Fruit fly (Drosophila melanogaster) whole organism, embryonic: Measurements from ENCODE around the gene sing.

ENCODE experiments used
- ATbp ChIP-seq: fragments of 200-800 bp; sonication (Bioruptor generic); optimal IDR thresholded peaks from 2 replicates; lab custom pipeline; 2017; ENCODE audit warnings: missing biosample characterization, mild to moderate bottlenecking, missing genetic modification characterization, missing genetic modification reagents
- Ada2b ChIP-seq: fragments of 200-800 bp; sonication (Bioruptor generic); IDR thresholded peaks from 2 replicates; pipeline ENCODE4 v1.3.6; 2022; ENCODE audit warnings: missing biosample characterization, missing genetic modification characterization
- Atf3 ChIP-seq: fragments of 200-800 bp; sonication (Bioruptor generic); optimal IDR thresholded peaks from 3 replicates; lab custom pipeline; 2016; ENCODE audit warnings: missing biosample characterization, missing genetic modification characterization
- Bgb ChIP-seq: fragments of 200-800 bp; sonication (Bioruptor generic); IDR thresholded peaks from 2 replicates; pipeline ENCODE4 v1.3.6; 2022; ENCODE audit warnings: missing biosample characterization, missing genetic modification characterization; ENCODE audit not compliant: partially characterized antibody
- C15 ChIP-seq: fragments of 200-800 bp; sonication (Bioruptor generic); IDR thresholded peaks from 3 replicates; pipeline ENCODE4 v1.3.6; 2022; ENCODE audit warnings: missing biosample characterization, missing genetic modification characterization
- CG10321 ChIP-seq: fragments of 200-800 bp; sonication (Bioruptor generic); IDR thresholded peaks from 2 replicates; pipeline ENCODE4 v1.3.6; 2022; ENCODE audit warnings: missing biosample characterization, missing genetic modification characterization
- CG10543 ChIP-seq: fragments of 200-800 bp; sonication (Bioruptor generic); optimal IDR thresholded peaks from 3 replicates; lab custom pipeline; 2017; ENCODE audit warnings: missing biosample characterization, mild to moderate bottlenecking, missing genetic modification characterization, moderate library complexity
- CG15011 ChIP-seq: fragments of 200-800 bp; sonication (Bioruptor generic); optimal IDR thresholded peaks from 3 replicates; lab custom pipeline; 2018; ENCODE audit warnings: missing biosample characterization, mild to moderate bottlenecking, missing genetic modification characterization
- CG17359 ChIP-seq: fragments of 200-800 bp; sonication (Bioruptor generic); optimal IDR thresholded peaks from 3 replicates; lab custom pipeline; 2018; ENCODE audit warnings: missing biosample characterization, mild to moderate bottlenecking, missing genetic modification characterization, moderate library complexity
- CG18599 ChIP-seq: fragments of 200-800 bp; sonication (Bioruptor generic); optimal IDR thresholded peaks from 3 replicates; lab custom pipeline; 2017; ENCODE audit warnings: missing biosample characterization, missing genetic modification characterization, mild to moderate bottlenecking, moderate library complexity, missing genetic modification reagents
- CG18764 ChIP-seq: fragments of 200-800 bp; sonication (Bioruptor generic); optimal IDR thresholded peaks from 3 replicates; lab custom pipeline; 2016; ENCODE audit warnings: missing biosample characterization, missing genetic modification characterization
- CG2116 ChIP-seq: fragments of 200-800 bp; sonication (Bioruptor generic); optimal IDR thresholded peaks from 3 replicates; lab custom pipeline; 2018; ENCODE audit warnings: missing biosample characterization, mild to moderate bottlenecking, missing genetic modification characterization
- CG31441 ChIP-seq: fragments of 200-800 bp; sonication (Bioruptor generic); IDR thresholded peaks from 2 replicates; pipeline ENCODE4 v1.3.6; 2022; ENCODE audit warnings: missing biosample characterization, missing genetic modification characterization
- CG34376 ChIP-seq: fragments of 200-800 bp; sonication (Bioruptor generic); optimal IDR thresholded peaks from 2 replicates; lab custom pipeline; 2018; ENCODE audit warnings: missing biosample characterization, mild to moderate bottlenecking, missing genetic modification characterization
- CG42726 ChIP-seq: fragments of 200-800 bp; sonication (Bioruptor generic); IDR thresholded peaks from 2 replicates; pipeline ENCODE4 v1.3.6; 2022; ENCODE audit warnings: missing biosample characterization, missing genetic modification characterization; ENCODE audit not compliant: partially characterized antibody
- CG4360 ChIP-seq: fragments of 200-800 bp; sonication (Bioruptor generic); IDR thresholded peaks from 2 replicates; pipeline ENCODE4 v1.3.6; 2022; ENCODE audit warnings: missing biosample characterization, missing genetic modification characterization
- CG4617 ChIP-seq: fragments of 200-800 bp; sonication (Bioruptor generic); optimal IDR thresholded peaks from 3 replicates; lab custom pipeline; 2016; ENCODE audit warnings: missing biosample characterization, missing genetic modification characterization, borderline replicate concordance
- CG5245 ChIP-seq: fragments of 200-800 bp; sonication (Bioruptor generic); optimal IDR thresholded peaks from 3 replicates; lab custom pipeline; 2016; ENCODE audit warnings: missing biosample characterization, missing genetic modification characterization
- CG6765 ChIP-seq: fragments of 200-800 bp; sonication (Bioruptor generic); optimal IDR thresholded peaks from 3 replicates; lab custom pipeline; 2017; ENCODE audit warnings: missing biosample characterization, mild to moderate bottlenecking, missing genetic modification characterization
- CrebB ChIP-seq: fragments of 200-800 bp; sonication (Bioruptor generic); optimal IDR thresholded peaks from 3 replicates; lab custom pipeline; 2018; ENCODE audit warnings: missing biosample characterization, mild to moderate bottlenecking, missing genetic modification characterization
- Dp ChIP-seq: fragments of 200-800 bp; sonication (Bioruptor generic); optimal IDR thresholded peaks from 2 replicates; lab custom pipeline; 2018; ENCODE audit warnings: missing biosample characterization, mild to moderate bottlenecking, missing genetic modification characterization, moderate library complexity
- Ets65A ChIP-seq: fragments of 200-800 bp; sonication (Bioruptor generic); peaks from one replicate; lab custom pipeline; 2016; ENCODE audit warnings: missing biosample characterization, missing genetic modification characterization
- Hmx ChIP-seq: fragments of 200-800 bp; sonication (Bioruptor generic); optimal IDR thresholded peaks from 2 replicates; lab custom pipeline; 2016; ENCODE audit warnings: missing biosample characterization, missing genetic modification characterization
- Hr51 ChIP-seq, 2 experiments: fragments of 200-800 bp; sonication (Bioruptor generic); optimal IDR thresholded peaks; 2 replicates in 1 of 2; 3 replicates in 1 of 2; lab custom pipeline; 2016 to 2018; ENCODE audit warnings: missing biosample characterization in 2 of 2, missing genetic modification characterization in 2 of 2, mild to moderate bottlenecking in 1 of 2, moderate library complexity in 1 of 2
- Lpt ChIP-seq: fragments of >200 bp; optimal IDR thresholded peaks from 2 replicates; lab custom pipeline; 2018; ENCODE audit warnings: missing biosample characterization, missing genetic modification characterization
- Mrtf ChIP-seq: fragments of 200-800 bp; sonication (Bioruptor generic); IDR thresholded peaks from 3 replicates; pipeline ENCODE4 v1.3.6; 2022; ENCODE audit warnings: missing biosample characterization, missing genetic modification characterization
- NfI ChIP-seq: fragments of 200-800 bp; sonication (Bioruptor generic); optimal IDR thresholded peaks from 3 replicates; lab custom pipeline; 2018; ENCODE audit warnings: missing biosample characterization, mild to moderate bottlenecking, missing genetic modification characterization, moderate library complexity
- Opbp ChIP-seq: fragments of 200-800 bp; sonication (Bioruptor generic); IDR thresholded peaks from 3 replicates; pipeline ENCODE4 v1.3.6; 2022; ENCODE audit warnings: missing biosample characterization, missing genetic modification characterization; ENCODE audit not compliant: partially characterized antibody
- Sry-δ ChIP-seq: fragments of 200-800 bp; sonication (Bioruptor generic); optimal IDR thresholded peaks from 2 replicates; lab custom pipeline; 2016; ENCODE audit warnings: missing biosample characterization, missing genetic modification characterization
- cad ChIP-seq: fragments of >200 bp; optimal IDR thresholded peaks from 2 replicates; lab custom pipeline; 2017; ENCODE audit warnings: missing biosample characterization, missing genetic modification characterization
- corto ChIP-seq: fragments of 200-800 bp; sonication (Bioruptor generic); optimal IDR thresholded peaks from 2 replicates; lab custom pipeline; 2016; ENCODE audit warnings: missing biosample characterization, mild to moderate bottlenecking, missing genetic modification characterization, moderate library complexity
- ewg ChIP-seq: fragments of 200-800 bp; sonication (Bioruptor generic); optimal IDR thresholded peaks from 3 replicates; lab custom pipeline; 2017; ENCODE audit warnings: mild to moderate bottlenecking, missing biosample characterization, missing genetic modification reagents, missing genetic modification characterization
- fu2 ChIP-seq: fragments of 200-800 bp; sonication (Bioruptor generic); optimal IDR thresholded peaks from 2 replicates; lab custom pipeline; 2016; ENCODE audit warnings: missing biosample characterization, missing genetic modification characterization
- inv ChIP-seq: fragments of 200-800 bp; sonication (Bioruptor generic); IDR thresholded peaks from 2 replicates; pipeline ENCODE4 v1.3.6; 2022; ENCODE audit warnings: missing biosample characterization, missing genetic modification characterization; ENCODE audit not compliant: partially characterized antibody
- kah ChIP-seq: fragments of 200-800 bp; sonication (Bioruptor generic); optimal IDR thresholded peaks from 2 replicates; lab custom pipeline; 2018; ENCODE audit warnings: missing biosample characterization, mild to moderate bottlenecking, missing genetic modification characterization
- lmd ChIP-seq: fragments of 200-800 bp; sonication (Bioruptor generic); IDR thresholded peaks from 2 replicates; pipeline ENCODE4 v1.3.6; 2022; ENCODE audit warnings: missing biosample characterization, missing genetic modification characterization
- lov ChIP-seq, 2 experiments: fragments of 200-800 bp in 1 of 2; fragments of >200 bp in 1 of 2; sonication (Bioruptor generic) in 1 of 2; IDR thresholded peaks in 1 of 2; optimal IDR thresholded peaks in 1 of 2; 2 replicates in 1 of 2; 3 replicates in 1 of 2; pipeline versions ENCODE4 v1.3.6 to Lab custom; 2017 to 2022; ENCODE audit warnings: missing biosample characterization in 1 of 2, missing genetic modification characterization in 1 of 2
- nerfin-2 ChIP-seq: fragments of 200-800 bp; sonication (Bioruptor generic); IDR thresholded peaks from 2 replicates; pipeline ENCODE4 v1.3.6; 2022; ENCODE audit warnings: missing biosample characterization, missing genetic modification characterization; ENCODE audit not compliant: partially characterized antibody
- nom ChIP-seq: fragments of 200-800 bp; sonication (Bioruptor generic); optimal IDR thresholded peaks from 2 replicates; lab custom pipeline; 2017; ENCODE audit warnings: missing biosample characterization, missing genetic modification characterization, mild to moderate bottlenecking, moderate library complexity, missing genetic modification reagents
- peb ChIP-seq: fragments of 200-800 bp; sonication (Bioruptor generic); IDR thresholded peaks from 2 replicates; pipeline ENCODE4 v1.3.6; 2022; ENCODE audit warnings: missing biosample characterization, missing genetic modification characterization
- rib ChIP-seq: fragments of 200-800 bp; sonication (Bioruptor generic); IDR thresholded peaks from 2 replicates; pipeline ENCODE4 v1.3.6; 2022; ENCODE audit warnings: missing biosample characterization, missing genetic modification characterization
- scrt ChIP-seq: fragments of 200-800 bp; sonication (Bioruptor generic); optimal IDR thresholded peaks from 2 replicates; lab custom pipeline; 2018; ENCODE audit warnings: missing biosample characterization, mild to moderate bottlenecking, missing genetic modification characterization, moderate library complexity
- stc ChIP-seq: fragments of 200-800 bp; sonication (Bioruptor generic); IDR thresholded peaks from 2 replicates; pipeline ENCODE4 v1.3.6; 2022; ENCODE audit warnings: missing biosample characterization, missing genetic modification characterization
- tap ChIP-seq: fragments of 200-800 bp; optimal IDR thresholded peaks from 3 replicates; lab custom pipeline; 2019; ENCODE audit warnings: missing biosample characterization, mild to moderate bottlenecking, missing genetic modification characterization, moderate library complexity
- tgo ChIP-seq: fragments of 200-800 bp; sonication (Bioruptor generic); IDR thresholded peaks from 3 replicates; pipeline ENCODE4 v1.3.6; 2022; ENCODE audit warnings: missing biosample characterization, missing genetic modification characterization
- tup ChIP-seq: fragments of 200-800 bp; sonication (Bioruptor generic); optimal IDR thresholded peaks from 2 replicates; lab custom pipeline; 2016; ENCODE audit warnings: missing biosample characterization, mild to moderate bottlenecking, missing genetic modification characterization, moderate library complexity
- unpg ChIP-seq: fragments of 200-800 bp; sonication (Bioruptor generic); optimal IDR thresholded peaks from 3 replicates; lab custom pipeline; 2018; ENCODE audit warnings: missing biosample characterization, mild to moderate bottlenecking, missing genetic modification characterization, moderate library complexity
- zen2 ChIP-seq: fragments of 200-800 bp; sonication (Bioruptor generic); IDR thresholded peaks from 3 replicates; pipeline ENCODE4 v1.3.6; 2022; ENCODE audit warnings: missing biosample characterization, missing genetic modification characterization; ENCODE audit not compliant: partially characterized antibody
- zfh2 ChIP-seq: fragments of 200-800 bp; sonication (Bioruptor generic); optimal IDR thresholded peaks from 2 replicates; lab custom pipeline; 2016; ENCODE audit warnings: missing biosample characterization, missing genetic modification characterization

sing gene

DNA sequence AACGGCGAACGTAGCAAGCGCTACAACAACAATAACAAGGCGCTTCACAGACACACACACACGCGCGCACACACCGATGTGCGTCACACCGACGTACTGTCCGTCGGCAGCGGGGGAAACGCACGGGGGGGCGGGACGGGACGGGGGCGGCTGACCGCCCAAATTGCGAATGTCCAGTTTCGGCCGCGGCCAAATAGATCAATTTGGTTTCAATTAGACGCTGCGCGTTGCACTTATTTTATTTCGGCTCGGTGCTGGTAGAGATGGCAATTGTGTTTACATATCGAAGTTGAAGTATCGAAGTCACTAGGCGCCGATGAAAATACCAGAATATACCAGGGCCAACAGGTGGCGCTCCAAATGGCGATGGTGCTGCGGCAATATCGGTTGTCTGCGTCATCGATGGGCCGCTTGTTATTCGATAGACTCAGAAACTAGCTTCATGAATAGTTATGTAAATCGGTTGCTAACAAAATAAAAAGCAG, 41.9 kb upstream of the sing start, which contains the start of gene Rok:
TSS of gene Rok (minus strand) at position 309 of the 485 bp plus-strand sequence.
- TF ChIP-seq lmd (GFP tag; lab: Robert Waterston, UW) (peak; percentile 13; the same call in 1 of the 2 replicates), Sry-δ (GFP tag; lab: Kevin White, UChicago) (peak; percentile 95), Atf3 (GFP tag; lab: Kevin White, UChicago) (no peak), stc (peak; percentile 17; the same call in 1 of the 2 replicates), CG18764 (GFP tag; lab: Kevin White, UChicago) (no peak), lov (optimal IDR thresholded peaks at IDR 0.05; lab: Kevin White, UChicago) (no peak), lov (GFP tag; IDR thresholded peaks at IDR 0.05; lab: Robert Waterston, UW) (no peak), scrt (GFP tag; lab: Kevin White, UChicago) (no peak), fu2 (GFP tag; lab: Kevin White, UChicago) (no peak), Hr51 (GFP tag; optimal IDR thresholded peaks at IDR 0.05; lab: Kevin White, UChicago) (no peak), tgo (no peak), NfI (GFP tag; lab: Kevin White, UChicago) (no peak), CG5245 (GFP tag; lab: Kevin White, UChicago) (no peak), CG6765 (GFP tag; lab: Kevin White, UChicago) (no peak), ewg (GFP tag; lab: Kevin White, UChicago) (peak; percentile 15), Ada2b (GFP tag; lab: Robert Waterston, UW) (no peak), Ets65A (GFP tag; lab: Kevin White, UChicago) (peak; percentile 49), CG15011 (no peak), CG31441 (GFP tag; lab: Robert Waterston, UW) (no peak), peb (GFP tag; lab: Robert Waterston, UW) (no peak), Opbp (GFP tag; lab: Robert Waterston, UW) (peak; percentile 78), nom (GFP tag; lab: Kevin White, UChicago) (peak; percentile 11), cad (GFP tag; lab: Kevin White, UChicago) (no peak), CG10321 (GFP tag; lab: Robert Waterston, UW) (no peak), corto (no peak), zen2 (GFP tag; lab: Robert Waterston, UW) (peak; percentile 61; the same call in 2 of the 3 replicates), unpg (GFP tag; lab: Kevin White, UChicago) (no peak), Mrtf (GFP tag; lab: Robert Waterston, UW) (no peak), inv (peak; percentile 81), tap (tag; lab: Kevin White, UChicago) (no peak), CrebB (no peak), CG34376 (GFP tag; lab: Kevin White, UChicago) (no peak), CG18599 (no peak), CG10543 (GFP tag; lab: Kevin White, UChicago) (no peak), Bgb (peak; percentile 87), Lpt (GFP tag; lab: Kevin White, UChicago) (no peak), CG2116 (GFP tag; lab: Kevin White, UChicago) (no peak), Dp (GFP tag; lab: Kevin White, UChicago) (peak; percentile 35), rib (GFP tag; lab: Robert Waterston, UW) (no peak), C15 (no peak), kah (GFP tag; lab: Kevin White, UChicago) (peak; percentile 3), CG4617 (peak; percentile 38), Hmx (GFP tag; lab: Kevin White, UChicago) (no peak), CG17359 (tag; lab: Kevin White, UChicago) (no peak), ATbp (no peak), nerfin-2 (GFP tag; lab: Robert Waterston, UW) (no peak; the same call in 1 of the 2 replicates), CG4360 (GFP tag; lab: Robert Waterston, UW) (peak; percentile 96), CG42726 (GFP tag; lab: Robert Waterston, UW) (peak; percentile 91), tup (GFP tag; lab: Kevin White, UChicago) (no peak), zfh2 (GFP tag; lab: Kevin White, UChicago) (no peak)
